Fruit fly (Drosophila melanogaster): ENCODE measurements around the gene CG6204.
A peak's percentile ranks its signal among the peaks of the same experiment; 100 is the strongest.

CG6204 gene

DNA sequence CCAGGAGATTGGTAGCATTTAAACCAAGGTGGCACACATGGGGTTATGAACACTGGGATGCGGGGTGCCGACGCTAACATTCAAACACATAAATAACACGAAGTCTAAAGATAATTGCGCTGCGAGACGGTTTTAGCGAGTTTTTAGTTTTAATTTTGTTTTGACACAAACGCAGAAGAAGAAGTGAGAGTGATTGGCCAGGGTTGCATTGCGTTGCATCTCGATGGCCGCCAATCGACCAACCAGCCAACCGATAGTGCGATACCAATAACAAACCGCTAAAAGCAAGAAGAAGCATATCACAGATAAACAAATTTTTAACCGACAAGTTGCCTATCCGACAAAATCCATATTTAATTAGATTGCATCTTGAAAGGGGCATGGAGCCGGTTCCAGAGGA, 33.1 kb downstream of the CG6204 start, which contains the start of the genes Spps and CG13609:
Gene Spps, minus strand, starts transcription at position 191 of the 400 bp plus-strand sequence.
Gene CG13609, plus strand, starts transcription at position 280 of the 400 bp plus-strand sequence.
- TF ChIP-seq CG1620 (GFP tag; optimal IDR thresholded peaks at IDR 0.05) (no peak), cic (GFP tag; optimal IDR thresholded peaks at IDR 0.05) (peak; percentile 65), tj (GFP tag; optimal IDR thresholded peaks at IDR 0.05) (peak; percentile 21), CG5204 (GFP tag; optimal IDR thresholded peaks at IDR 0.05) (no peak), kay (GFP tag; ENCODE audit: borderline replicate concordance) (no peak), CG11617 (GFP tag; optimal IDR thresholded peaks at IDR 0.05) (peak; percentile 15), cnc (optimal IDR thresholded peaks at IDR 0.05) (no peak), CG7101 (tag; optimal IDR thresholded peaks at IDR 0.05) (no peak), toe (GFP tag; optimal IDR thresholded peaks at IDR 0.05) (no peak), CG7045 (GFP tag; optimal IDR thresholded peaks at IDR 0.05) (no peak), bab1 (GFP tag; optimal IDR thresholded peaks at IDR 0.05) (peak; percentile 57), ovo (GFP tag; optimal IDR thresholded peaks at IDR 0.05) (no peak)

DNA sequence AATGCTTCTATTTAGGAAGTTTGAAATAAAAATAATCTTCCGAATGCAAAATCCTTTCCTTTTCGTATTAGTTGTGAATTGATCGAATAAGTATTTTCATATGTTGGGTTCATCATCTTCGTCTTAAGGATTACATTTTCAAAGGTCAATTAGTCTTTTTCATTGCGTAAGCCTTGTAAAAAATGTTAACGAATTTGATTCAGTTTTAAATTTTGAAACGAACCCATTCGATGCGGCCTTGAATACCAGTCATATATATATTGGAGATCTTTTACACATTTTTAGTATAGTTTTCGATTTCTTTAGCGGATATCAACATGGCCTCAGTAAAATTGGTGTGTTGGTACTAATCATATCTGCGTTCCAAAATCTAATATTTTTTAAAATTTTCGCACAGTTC, 35.0 kb downstream of the CG6204 start, which contains the start of gene Acp95EF:
Gene Acp95EF, plus strand, starts transcription at position 301 of the 400 bp plus-strand sequence.
- no peak for TF ChIP-seq toe (GFP tag; optimal IDR thresholded peaks at IDR 0.05)
- no peak for TF ChIP-seq CG14711 (tag; optimal IDR thresholded peaks at IDR 0.05)
- TF ChIP-seq kay (GFP tag; ENCODE audit: borderline replicate concordance), result peak; percentile 71
- no peak for TF ChIP-seq Clk (GFP tag; optimal IDR thresholded peaks at IDR 0.05)

DNA sequence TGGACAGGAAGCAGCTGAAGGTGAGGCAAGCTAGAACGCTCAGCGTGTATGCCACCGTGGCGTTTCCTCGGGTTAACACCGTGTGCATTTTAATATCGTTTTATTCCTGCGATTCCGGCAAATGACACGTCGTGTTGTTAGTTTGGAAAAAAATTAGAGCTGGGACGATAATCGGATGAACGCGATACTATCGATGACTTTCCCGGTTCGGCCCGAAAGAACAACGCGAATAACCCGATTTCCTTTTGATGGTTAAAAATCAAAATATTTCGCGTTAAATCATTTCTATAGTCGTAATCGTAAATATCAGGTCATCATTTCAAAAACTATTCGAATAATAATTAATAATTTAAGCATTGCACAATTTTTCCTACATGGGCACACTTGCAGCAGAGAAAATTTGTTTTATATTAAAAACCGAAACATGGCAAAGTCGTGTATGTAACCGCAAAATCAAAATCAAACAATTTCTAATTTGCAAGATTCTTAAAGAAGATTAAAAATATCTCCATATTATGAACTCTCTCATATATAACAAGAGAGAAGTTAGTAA, 36.3 kb downstream of the CG6204 start, which contains the start of gene Spase22-23:
Gene Spase22-23, minus strand, starts transcription at position 166 of the 553 bp plus-strand sequence.
- TF ChIP-seq CG1620 (GFP tag; optimal IDR thresholded peaks at IDR 0.05), result no peak
- TF ChIP-seq pad (GFP tag; optimal IDR thresholded peaks at IDR 0.05), result no peak
- no peak for TF ChIP-seq tj (GFP tag; optimal IDR thresholded peaks at IDR 0.05)
- TF ChIP-seq Crg-1 (GFP tag; optimal IDR thresholded peaks at IDR 0.05), result no peak
- no peak for TF ChIP-seq kay (GFP tag; ENCODE audit: borderline replicate concordance)
- no peak for TF ChIP-seq cic (GFP tag; optimal IDR thresholded peaks at IDR 0.05)
- no peak for TF ChIP-seq ovo (GFP tag; optimal IDR thresholded peaks at IDR 0.05)
- no peak for TF ChIP-seq CG7045 (GFP tag; optimal IDR thresholded peaks at IDR 0.05)

DNA sequence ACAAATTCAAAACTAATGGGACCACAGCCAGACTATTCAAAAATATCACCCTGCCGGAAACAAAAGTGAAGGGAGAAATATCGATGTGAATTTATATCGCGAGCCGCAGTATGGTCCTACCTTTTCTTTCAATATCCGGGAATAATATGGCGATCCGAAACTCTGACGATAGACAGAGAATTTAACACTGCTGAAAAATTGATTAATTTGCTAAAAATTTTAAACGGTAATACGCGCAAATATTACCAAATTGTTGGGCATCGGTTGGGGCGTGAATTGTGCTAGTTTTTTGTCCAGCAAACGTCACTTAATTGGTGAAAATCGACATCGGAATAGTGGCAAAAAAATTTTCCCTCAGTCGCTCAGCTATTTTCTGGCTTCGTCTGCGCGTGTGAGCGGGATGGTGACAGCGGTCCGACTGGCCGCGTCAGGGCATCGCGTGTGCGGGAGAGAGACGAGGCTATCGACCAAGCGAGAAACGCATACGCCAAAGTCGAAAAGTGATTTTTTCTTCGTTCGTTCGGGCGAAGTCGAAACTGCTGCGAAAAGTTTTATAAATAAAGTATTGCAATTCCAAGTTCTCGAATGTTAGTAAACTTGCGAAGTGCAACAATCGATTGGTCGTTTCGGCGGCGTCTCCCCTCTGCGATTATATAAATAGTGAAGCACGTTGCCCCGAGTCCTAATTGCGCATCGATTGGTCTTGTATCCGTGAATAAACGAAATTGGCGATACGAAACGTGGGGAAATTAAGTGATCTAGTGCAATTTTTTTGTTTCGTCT, 37.0 kb downstream of the CG6204 start, which contains the start of gene mask:
Gene mask, plus strand, starts transcription at position 140 of the 783 bp plus-strand sequence.
- TF ChIP-seq bab1 (GFP tag; optimal IDR thresholded peaks at IDR 0.05) (peak; percentile 73), CG12768 (GFP tag; optimal IDR thresholded peaks at IDR 0.05) (peak; percentile 67), CG11617 (GFP tag; optimal IDR thresholded peaks at IDR 0.05) (peak; percentile 90), Crg-1 (GFP tag; optimal IDR thresholded peaks at IDR 0.05) (peak; percentile 90), CG14711 (tag; optimal IDR thresholded peaks at IDR 0.05) (peak; percentile 39), ovo (GFP tag; optimal IDR thresholded peaks at IDR 0.05) (peak; percentile 90), Mnt (GFP tag; optimal IDR thresholded peaks at IDR 0.05) (peak; percentile 70), Hr96 (GFP tag; optimal IDR thresholded peaks at IDR 0.05) (peak; percentile 90), kay (GFP tag; ENCODE audit: borderline replicate concordance) (no peak), cnc (optimal IDR thresholded peaks at IDR 0.05) (no peak), cic (GFP tag; optimal IDR thresholded peaks at IDR 0.05) (peak; percentile 29), CG5204 (GFP tag; optimal IDR thresholded peaks at IDR 0.05) (no peak), tj (GFP tag; optimal IDR thresholded peaks at IDR 0.05) (peak; percentile 64), CG33017 (tag; optimal IDR thresholded peaks at IDR 0.05) (peak; percentile 50), CG7101 (tag; optimal IDR thresholded peaks at IDR 0.05) (peak; percentile 84), pad (GFP tag; optimal IDR thresholded peaks at IDR 0.05) (peak; percentile 43), CG1620 (GFP tag; optimal IDR thresholded peaks at IDR 0.05) (peak; percentile 93), CG7045 (GFP tag; optimal IDR thresholded peaks at IDR 0.05) (peak; percentile 82), toe (GFP tag; optimal IDR thresholded peaks at IDR 0.05) (peak; percentile 87), Clk (GFP tag; optimal IDR thresholded peaks at IDR 0.05) (no peak)

DNA sequence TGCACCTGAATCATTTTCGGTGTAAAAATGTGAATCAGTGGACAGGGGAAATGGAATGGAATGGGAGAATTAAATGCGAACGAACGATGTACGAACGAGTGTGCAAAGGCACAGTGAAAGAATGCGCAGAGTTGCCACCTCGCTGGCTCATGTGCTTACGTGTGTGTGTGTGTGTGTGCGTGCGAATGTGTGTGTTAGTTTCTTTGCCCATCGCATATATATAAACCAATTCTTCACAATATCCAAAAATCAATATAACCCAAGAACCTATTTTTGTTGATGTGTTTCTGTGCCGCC, 37.5 kb downstream of the CG6204 start:
- no peak for TF ChIP-seq CG11617 (GFP tag; optimal IDR thresholded peaks at IDR 0.05)
- TF ChIP-seq cic (GFP tag; optimal IDR thresholded peaks at IDR 0.05), result no peak
- no peak for TF ChIP-seq Crg-1 (GFP tag; optimal IDR thresholded peaks at IDR 0.05)
- TF ChIP-seq CG5204 (GFP tag; optimal IDR thresholded peaks at IDR 0.05), result no peak
- TF ChIP-seq bab1 (GFP tag; optimal IDR thresholded peaks at IDR 0.05), result no peak
- peak; percentile 70 for TF ChIP-seq CG14711 (tag; optimal IDR thresholded peaks at IDR 0.05)
- no peak for TF ChIP-seq CG7101 (tag; optimal IDR thresholded peaks at IDR 0.05)
- TF ChIP-seq CG12768 (GFP tag; optimal IDR thresholded peaks at IDR 0.05), result no peak
- TF ChIP-seq tj (GFP tag; optimal IDR thresholded peaks at IDR 0.05), result no peak
- no peak for TF ChIP-seq CG1620 (GFP tag; optimal IDR thresholded peaks at IDR 0.05)
- TF ChIP-seq Mnt (GFP tag; optimal IDR thresholded peaks at IDR 0.05), result peak; percentile 62
- TF ChIP-seq pad (GFP tag; optimal IDR thresholded peaks at IDR 0.05), result peak; percentile 67
- TF ChIP-seq ovo (GFP tag; optimal IDR thresholded peaks at IDR 0.05), result no peak
- TF ChIP-seq kay (GFP tag; ENCODE audit: borderline replicate concordance), result no peak

DNA sequence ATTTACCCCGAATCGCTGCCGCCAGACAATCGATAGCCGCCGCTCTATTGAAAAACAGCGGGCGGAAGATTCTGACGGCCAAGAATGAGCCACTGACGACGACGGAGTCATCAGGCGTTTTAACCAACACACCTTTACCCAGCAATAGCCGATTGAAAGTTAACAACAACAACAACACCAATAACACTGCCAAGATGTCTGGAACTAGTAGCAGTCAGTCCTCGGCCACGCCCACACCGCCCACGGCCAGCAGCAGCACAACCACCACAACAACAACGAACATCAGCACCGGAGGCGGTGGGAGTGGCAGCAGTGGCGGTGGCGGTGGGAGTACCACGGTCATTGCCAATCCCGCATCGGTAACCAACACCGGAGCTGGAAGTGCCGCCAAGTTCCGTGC, 38.3 kb downstream of the CG6204 start:
- TF ChIP-seq pad (GFP tag; optimal IDR thresholded peaks at IDR 0.05), result no peak
- no peak for TF ChIP-seq CG7045 (GFP tag; optimal IDR thresholded peaks at IDR 0.05)
- no peak for TF ChIP-seq CG14711 (tag; optimal IDR thresholded peaks at IDR 0.05)
- TF ChIP-seq CG33017 (tag; optimal IDR thresholded peaks at IDR 0.05), result no peak
- TF ChIP-seq CG1620 (GFP tag; optimal IDR thresholded peaks at IDR 0.05), result no peak
- TF ChIP-seq cnc (optimal IDR thresholded peaks at IDR 0.05), result no peak
- TF ChIP-seq Hr96 (GFP tag; optimal IDR thresholded peaks at IDR 0.05), result no peak
- TF ChIP-seq CG5204 (GFP tag; optimal IDR thresholded peaks at IDR 0.05), result no peak
- no peak for TF ChIP-seq Mnt (GFP tag; optimal IDR thresholded peaks at IDR 0.05)
- no peak for TF ChIP-seq CG12768 (GFP tag; optimal IDR thresholded peaks at IDR 0.05)
- no peak for TF ChIP-seq tj (GFP tag; optimal IDR thresholded peaks at IDR 0.05)
- no peak for TF ChIP-seq Crg-1 (GFP tag; optimal IDR thresholded peaks at IDR 0.05)
- no peak for TF ChIP-seq CG11617 (GFP tag; optimal IDR thresholded peaks at IDR 0.05)
- TF ChIP-seq cic (GFP tag; optimal IDR thresholded peaks at IDR 0.05), result no peak
- no peak for TF ChIP-seq ovo (GFP tag; optimal IDR thresholded peaks at IDR 0.05)
- TF ChIP-seq toe (GFP tag; optimal IDR thresholded peaks at IDR 0.05), result no peak

All from whole organism, adult.